Fruit fly (Drosophila melanogaster) whole organism, embryonic: ENCODE measurements around the gene mnd.

Experiments
- Adf1 ChIP-seq: fragments of 200-800 bp; sonication (Bioruptor generic); IDR thresholded peaks from 2 replicates; pipeline ENCODE4 v1.3.6; 2022; ENCODE audit warnings: missing biosample characterization, missing genetic modification characterization
- Blimp-1 ChIP-seq: fragments of 200-800 bp; sonication (Bioruptor generic); optimal IDR thresholded peaks from 3 replicates; lab custom pipeline; 2018; ENCODE audit warnings: missing biosample characterization, missing genetic modification characterization, mild to moderate bottlenecking, moderate library complexity, missing genetic modification reagents
- CG10959 ChIP-seq: fragments of 200-800 bp; sonication (Bioruptor generic); IDR thresholded peaks from 2 replicates; pipeline ENCODE4 v1.3.6; 2022; ENCODE audit warnings: missing biosample characterization, missing genetic modification characterization
- CG12219 ChIP-seq: fragments of 200-800 bp; sonication (Bioruptor generic); optimal IDR thresholded peaks from 3 replicates; lab custom pipeline; 2018; ENCODE audit warnings: missing biosample characterization, mild to moderate bottlenecking, missing genetic modification characterization
- CG13424 ChIP-seq: fragments of 200-800 bp; sonication (Bioruptor generic); optimal IDR thresholded peaks from 2 replicates; lab custom pipeline; 2019; ENCODE audit warnings: missing biosample characterization, mild to moderate bottlenecking, missing genetic modification characterization, moderate library complexity
- CG15479 ChIP-seq: fragments of 200-800 bp; sonication (Bioruptor generic); optimal IDR thresholded peaks from 3 replicates; lab custom pipeline; 2019; ENCODE audit warnings: missing biosample characterization, mild to moderate bottlenecking, missing genetic modification characterization, moderate library complexity
- CG15696 ChIP-seq: fragments of 200-800 bp; sonication (Bioruptor generic); optimal IDR thresholded peaks from 2 replicates; lab custom pipeline; 2019; ENCODE audit warnings: missing biosample characterization, mild to moderate bottlenecking, missing genetic modification characterization, moderate library complexity
- CG17186 ChIP-seq: fragments of 200-800 bp; sonication (Bioruptor generic); optimal IDR thresholded peaks from 3 replicates; lab custom pipeline; 2017; ENCODE audit warnings: missing biosample characterization, missing genetic modification reagents, missing genetic modification characterization
- CG17328 ChIP-seq: fragments of 200-800 bp; sonication (Bioruptor generic); IDR thresholded peaks from 2 replicates; pipeline ENCODE4 v1.3.6; 2022; ENCODE audit warnings: missing biosample characterization, missing genetic modification characterization
- CG17829 ChIP-seq: fragments of 200-800 bp; optimal IDR thresholded peaks from 2 replicates; lab custom pipeline; 2019; ENCODE audit warnings: missing biosample characterization, mild to moderate bottlenecking, missing genetic modification characterization, moderate library complexity
- CG31441 ChIP-seq: fragments of 200-800 bp; sonication (Bioruptor generic); IDR thresholded peaks from 2 replicates; pipeline ENCODE4 v1.3.6; 2022; ENCODE audit warnings: missing biosample characterization, missing genetic modification characterization
- CG34224 ChIP-seq: fragments of 200-800 bp; sonication (Bioruptor generic); IDR thresholded peaks from 3 replicates; pipeline ENCODE4 v1.3.6; 2022; ENCODE audit warnings: missing biosample characterization, missing genetic modification characterization; ENCODE audit not compliant: partially characterized antibody
- CG6791 ChIP-seq: fragments of 200-800 bp; sonication (Bioruptor generic); IDR thresholded peaks from 3 replicates; pipeline ENCODE4 v1.3.6; 2022; ENCODE audit warnings: missing biosample characterization, missing genetic modification characterization; ENCODE audit not compliant: partially characterized antibody
- CG6813 ChIP-seq: fragments of 200-800 bp; sonication (Bioruptor generic); optimal IDR thresholded peaks from 2 replicates; lab custom pipeline; 2017; ENCODE audit warnings: missing biosample characterization, missing genetic modification characterization, mild to moderate bottlenecking, moderate library complexity, missing genetic modification reagents
- CG8089 ChIP-seq: fragments of 200-800 bp; sonication (Bioruptor generic); optimal IDR thresholded peaks from 3 replicates; lab custom pipeline; 2016; ENCODE audit warnings: missing biosample characterization, missing genetic modification characterization
- CG8281 ChIP-seq: fragments of 200-800 bp; sonication (Bioruptor generic); optimal IDR thresholded peaks from 2 replicates; lab custom pipeline; 2018; ENCODE audit warnings: missing biosample characterization, mild to moderate bottlenecking, missing genetic modification characterization, moderate library complexity
- CG8924 ChIP-seq: fragments of 200-800 bp; optimal IDR thresholded peaks from 3 replicates; lab custom pipeline; 2019; ENCODE audit warnings: missing biosample characterization, mild to moderate bottlenecking, missing genetic modification characterization, moderate library complexity
- CG9609 ChIP-seq: fragments of 200-800 bp; sonication (Bioruptor generic); optimal IDR thresholded peaks from 3 replicates; lab custom pipeline; 2016; ENCODE audit warnings: missing biosample characterization, missing genetic modification characterization
- Chrac-16 ChIP-seq: fragments of 200-800 bp; sonication (Bioruptor generic); optimal IDR thresholded peaks from 3 replicates; lab custom pipeline; 2016; ENCODE audit warnings: missing biosample characterization, missing genetic modification characterization
- E2f1 ChIP-seq: fragments of 200-800 bp; sonication (Bioruptor generic); IDR thresholded peaks from 2 replicates; pipeline ENCODE4 v1.3.6; 2022; ENCODE audit warnings: missing biosample characterization, missing genetic modification characterization
- ERR ChIP-seq: fragments of 200-800 bp; sonication (Bioruptor generic); optimal IDR thresholded peaks from 2 replicates; lab custom pipeline; 2016; ENCODE audit warnings: missing biosample characterization, missing genetic modification characterization
- Mrtf ChIP-seq: fragments of 200-800 bp; sonication (Bioruptor generic); IDR thresholded peaks from 3 replicates; pipeline ENCODE4 v1.3.6; 2022; ENCODE audit warnings: missing biosample characterization, missing genetic modification characterization
- NC2β ChIP-seq: fragments of 200-800 bp; sonication (Bioruptor generic); optimal IDR thresholded peaks from 2 replicates; lab custom pipeline; 2016; ENCODE audit warnings: missing biosample characterization, missing genetic modification characterization
- Ravus ChIP-seq: fragments of 200-800 bp; sonication (Bioruptor generic); IDR thresholded peaks from 2 replicates; pipeline ENCODE4 v1.3.6; 2022; ENCODE audit warnings: missing biosample characterization, missing genetic modification characterization
- Sry-β ChIP-seq: fragments of 200-800 bp; sonication (Bioruptor generic); optimal IDR thresholded peaks from 2 replicates; lab custom pipeline; 2018; ENCODE audit warnings: missing biosample characterization, mild to moderate bottlenecking, missing genetic modification characterization, moderate library complexity
- Tbp ChIP-seq: fragments of >200 bp; optimal IDR thresholded peaks from 2 replicates; lab custom pipeline; 2018; ENCODE audit warnings: missing biosample characterization, missing genetic modification characterization
- ara ChIP-seq: fragments of 200-800 bp; sonication (Bioruptor generic); IDR thresholded peaks from 2 replicates; pipeline ENCODE4 v1.3.6; 2022; ENCODE audit warnings: missing biosample characterization, missing genetic modification characterization
- chm ChIP-seq: fragments of 200-800 bp; sonication (Bioruptor generic); IDR thresholded peaks from 2 replicates; pipeline ENCODE4 v1.3.6; 2022; ENCODE audit warnings: missing biosample characterization, missing genetic modification characterization
- crol ChIP-seq: fragments of 200-800 bp; sonication (Bioruptor generic); IDR thresholded peaks from 2 replicates; pipeline ENCODE4 v1.3.6; 2022; ENCODE audit warnings: missing biosample characterization, missing genetic modification characterization
- crp ChIP-seq, 2 experiments: fragments of 200-800 bp; sonication (Bioruptor generic); optimal IDR thresholded peaks; 2 replicates in 1 of 2; 3 replicates in 1 of 2; lab custom pipeline; 2017; ENCODE audit warnings: missing biosample characterization in 2 of 2, missing genetic modification characterization in 2 of 2, mild to moderate bottlenecking in 1 of 2, moderate library complexity in 1 of 2
- dimm ChIP-seq: fragments of 200-800 bp; sonication (Bioruptor generic); IDR thresholded peaks from 2 replicates; pipeline ENCODE4 v1.3.6; 2022; ENCODE audit warnings: missing biosample characterization, missing genetic modification characterization
- dpn ChIP-seq, 2 experiments: fragments of 200-800 bp; sonication (Bioruptor generic); optimal IDR thresholded peaks; 3 replicates each; lab custom pipeline; 2016; ENCODE audit warnings: missing biosample characterization in 2 of 2, missing genetic modification characterization in 2 of 2
- fd102C ChIP-seq: fragments of 200-800 bp; sonication (Bioruptor generic); optimal IDR thresholded peaks from 2 replicates; lab custom pipeline; 2018; ENCODE audit warnings: missing biosample characterization, mild to moderate bottlenecking, missing genetic modification characterization, moderate library complexity
- gce ChIP-seq: fragments of 200-800 bp; sonication (Bioruptor generic); IDR thresholded peaks from 3 replicates; pipeline ENCODE4 v1.3.6; 2022; ENCODE audit warnings: missing biosample characterization, missing genetic modification characterization
- gem ChIP-seq: fragments of 200-800 bp; sonication (Bioruptor generic); optimal IDR thresholded peaks from 2 replicates; lab custom pipeline; 2019; ENCODE audit warnings: missing biosample characterization, mild to moderate bottlenecking, missing genetic modification characterization, moderate library complexity
- grau ChIP-seq: fragments of 200-800 bp; optimal IDR thresholded peaks from 3 replicates; lab custom pipeline; 2019; ENCODE audit warnings: missing biosample characterization, mild to moderate bottlenecking, missing genetic modification characterization, moderate library complexity
- insv ChIP-seq, 2 experiments: fragments of 200-800 bp; sonication (Bioruptor generic); optimal IDR thresholded peaks; 3 replicates each; lab custom pipeline; 2016 to 2018; ENCODE audit warnings: missing biosample characterization in 2 of 2, missing genetic modification characterization in 2 of 2
- kah ChIP-seq: fragments of 200-800 bp; sonication (Bioruptor generic); optimal IDR thresholded peaks from 2 replicates; lab custom pipeline; 2018; ENCODE audit warnings: missing biosample characterization, mild to moderate bottlenecking, missing genetic modification characterization
- lbe ChIP-seq: fragments of 200-800 bp; sonication (Bioruptor generic); optimal IDR thresholded peaks from 2 replicates; lab custom pipeline; 2016; ENCODE audit warnings: missing biosample characterization, mild to moderate bottlenecking, missing genetic modification characterization
- mam ChIP-seq: fragments of 200-800 bp; sonication (Bioruptor generic); optimal IDR thresholded peaks from 3 replicates; lab custom pipeline; 2016; ENCODE audit warnings: missing biosample characterization, missing genetic modification characterization
- nerfin-1 ChIP-seq: fragments of 200-800 bp; sonication (Bioruptor generic); optimal IDR thresholded peaks from 3 replicates; lab custom pipeline; 2019; ENCODE audit warnings: missing biosample characterization, mild to moderate bottlenecking, missing genetic modification characterization, moderate library complexity
- oc ChIP-seq: fragments of 200-800 bp; sonication (Bioruptor generic); optimal IDR thresholded peaks from 2 replicates; lab custom pipeline; 2018; ENCODE audit warnings: missing biosample characterization, mild to moderate bottlenecking, missing genetic modification characterization, moderate library complexity
- org-1 ChIP-seq: fragments of 200-800 bp; sonication (Bioruptor generic); optimal IDR thresholded peaks from 2 replicates; lab custom pipeline; 2017; ENCODE audit warnings: missing biosample characterization, missing genetic modification characterization
- p53 ChIP-seq: fragments of 200-800 bp; sonication (Bioruptor generic); optimal IDR thresholded peaks from 2 replicates; lab custom pipeline; 2016; ENCODE audit warnings: missing biosample characterization, missing genetic modification characterization
- scrt ChIP-seq: fragments of 200-800 bp; sonication (Bioruptor generic); optimal IDR thresholded peaks from 2 replicates; lab custom pipeline; 2018; ENCODE audit warnings: missing biosample characterization, mild to moderate bottlenecking, missing genetic modification characterization, moderate library complexity
- sd ChIP-seq: fragments of 200-800 bp; sonication (Bioruptor generic); optimal IDR thresholded peaks from 3 replicates; lab custom pipeline; 2018; ENCODE audit warnings: missing biosample characterization, mild to moderate bottlenecking, missing genetic modification characterization, moderate library complexity
- sens-2 ChIP-seq: fragments of 200-800 bp; sonication (Bioruptor generic); IDR thresholded peaks from 2 replicates; pipeline ENCODE4 v1.3.6; 2022; ENCODE audit warnings: missing biosample characterization, missing genetic modification characterization
- tll ChIP-seq, 2 experiments: fragments of 200-800 bp in 1 of 2; fragments of >200 bp in 1 of 2; sonication (Bioruptor generic) in 1 of 2; optimal IDR thresholded peaks; 2 replicates each; lab custom pipeline; 2017 to 2019; ENCODE audit warnings: missing biosample characterization in 2 of 2, missing genetic modification characterization in 2 of 2, mild to moderate bottlenecking in 1 of 2, moderate library complexity in 1 of 2
- vvl ChIP-seq: fragments of 200-800 bp; sonication (Bioruptor generic); IDR thresholded peaks from 2 replicates; pipeline ENCODE4 v1.3.6; 2022; ENCODE audit warnings: missing biosample characterization, missing genetic modification characterization
- zfh1 ChIP-seq: fragments of 200-800 bp; sonication (Bioruptor generic); IDR thresholded peaks from 3 replicates; pipeline ENCODE4 v1.3.6; 2022; ENCODE audit warnings: missing biosample characterization, missing genetic modification characterization

Gene mnd

DNA sequence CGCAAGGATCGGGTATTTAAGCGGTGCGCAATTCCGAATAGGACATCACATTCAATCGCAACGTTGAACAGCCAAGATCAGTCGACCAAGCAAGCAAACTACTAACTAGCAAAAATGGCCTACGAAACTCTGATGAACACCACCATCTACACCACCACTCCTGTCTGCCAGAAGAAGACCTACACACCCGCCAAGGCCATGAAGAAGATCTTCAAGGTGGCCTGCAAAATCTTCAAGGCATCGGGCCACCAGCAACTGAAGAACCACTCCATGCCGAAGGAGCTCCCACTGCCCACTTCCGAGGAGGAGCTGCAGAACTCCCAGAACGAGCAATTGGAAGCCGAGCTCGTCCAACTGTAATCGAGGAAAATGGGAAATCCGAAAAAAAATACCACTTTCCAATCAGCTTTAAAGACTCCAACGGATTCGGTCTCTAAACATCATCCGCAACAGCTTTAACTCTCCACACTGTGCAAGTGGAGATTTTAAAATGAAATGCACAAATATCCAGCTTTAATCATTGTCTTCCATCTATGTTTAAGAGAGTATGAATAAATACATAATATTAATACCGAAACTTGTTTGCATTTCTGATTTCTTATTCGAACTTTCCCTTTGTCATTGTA lies 12.2 kb upstream of the mnd start, which contains the start of gene Brd (continued):
- TF ChIP-seq CG17328 (GFP tag; lab: Robert Waterston, UW), result 0 out of 2 replicates have a peak, but pooled peaks have one; percentile 8
- TF ChIP-seq Ravus, result no peak
- TF ChIP-seq chm (GFP tag; lab: Robert Waterston, UW), result 0 out of 2 replicates have a peak, but pooled peaks have one; percentile 58
- TF ChIP-seq CG12219 (GFP tag; lab: Kevin White, UChicago), result no peak
- no peak for TF ChIP-seq mam
- TF ChIP-seq dimm (GFP tag; lab: Robert Waterston, UW), result no peak
- TF ChIP-seq nerfin-1 (tag; lab: Kevin White, UChicago), result no peak
- no peak for TF ChIP-seq CG31441 (GFP tag; lab: Robert Waterston, UW)
- TF ChIP-seq fd102C (GFP tag; lab: Kevin White, UChicago), result no peak
- TF ChIP-seq sd (tag; lab: Kevin White, UChicago), result no peak
- peak; percentile 73 for TF ChIP-seq Tbp (GFP tag; lab: Kevin White, UChicago)
- no peak for TF ChIP-seq org-1
- TF ChIP-seq tll (GFP tag; optimal IDR thresholded peaks at IDR 0.05; lab: Kevin White, UChicago), result no peak
- no peak for TF ChIP-seq Mrtf
- TF ChIP-seq vvl (GFP tag; lab: Robert Waterston, UW), result peak; percentile 82
- TF ChIP-seq zfh1, result peak; percentile 23; the same call in 1 of the 3 replicates
- peak; percentile 4 for TF ChIP-seq CG8089
- TF ChIP-seq insv (GFP tag; optimal IDR thresholded peaks at IDR 0.05; lab: Kevin White, UChicago), result peak in 1 of 2 experiments; percentile 96
- peak; percentile 23; the same call in 1 of the 2 replicates for TF ChIP-seq CG10959 (GFP tag; lab: Robert Waterston, UW)
- TF ChIP-seq oc (tag; lab: Kevin White, UChicago), result peak; percentile 31
- TF ChIP-seq kah (GFP tag; lab: Kevin White, UChicago), result no peak
- no peak for TF ChIP-seq ara (GFP tag; lab: Robert Waterston, UW)
- TF ChIP-seq NC2β, result peak; percentile 9
- TF ChIP-seq crp (GFP tag; optimal IDR thresholded peaks at IDR 0.05; lab: Kevin White, UChicago), result no peak
- TF ChIP-seq ERR (GFP tag; lab: Kevin White, UChicago), result no peak

DNA sequence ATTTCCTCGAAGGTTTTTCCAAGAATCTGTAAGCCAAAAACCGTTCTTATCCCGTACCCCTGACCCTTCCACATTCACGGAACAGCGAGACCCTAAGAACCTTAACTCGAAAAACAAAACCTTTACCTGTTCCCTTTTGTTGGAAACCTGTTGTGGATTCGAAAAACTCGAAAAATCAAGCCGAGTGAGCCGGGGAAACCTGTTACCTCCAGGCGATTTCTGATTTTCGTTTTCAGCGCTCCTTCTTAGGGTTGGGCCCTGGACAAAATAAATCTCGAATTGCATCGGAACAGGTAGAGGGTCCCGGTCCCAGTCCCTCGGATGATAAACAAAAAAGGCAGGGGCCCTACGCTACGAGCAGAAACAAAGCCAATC lies 11.7 kb upstream of the mnd start:
- TF ChIP-seq sens-2 (GFP tag; lab: Robert Waterston, UW) (no peak), CG6813 (no peak), CG17186 (GFP tag; lab: Kevin White, UChicago) (no peak), Sry-β (GFP tag; lab: Kevin White, UChicago) (no peak), dpn (GFP tag; optimal IDR thresholded peaks at IDR 0.05; lab: Kevin White, UChicago) (no peak), E2f1 (GFP tag; lab: Robert Waterston, UW) (no peak), CG9609 (GFP tag; lab: Kevin White, UChicago) (no peak), p53 (GFP tag; lab: Kevin White, UChicago) (no peak), CG15696 (tag; lab: Kevin White, UChicago) (no peak), Chrac-16 (GFP tag; lab: Kevin White, UChicago) (no peak), crol (GFP tag; lab: Robert Waterston, UW) (peak; percentile 39), CG34224 (GFP tag; lab: Robert Waterston, UW) (no peak), lbe (GFP tag; lab: Kevin White, UChicago) (peak; percentile 67), CG17829 (tag; lab: Kevin White, UChicago) (no peak), grau (tag; lab: Kevin White, UChicago) (no peak), vvl (GFP tag; lab: Robert Waterston, UW) (0 out of 2 replicates have a peak, but pooled peaks have one; percentile 2), CG8281 (no peak), CG8924 (tag; lab: Kevin White, UChicago) (no peak), gce (GFP tag; lab: Robert Waterston, UW) (no peak), Blimp-1 (GFP tag; lab: Kevin White, UChicago) (peak; percentile 51), gem (tag; lab: Kevin White, UChicago) (no peak), chm (GFP tag; lab: Robert Waterston, UW) (peak; percentile 35; the same call in 1 of the 2 replicates), scrt (GFP tag; lab: Kevin White, UChicago) (no peak), Adf1 (no peak), CG15479 (GFP tag; lab: Kevin White, UChicago) (peak; percentile 61), CG13424 (no peak), CG6791 (GFP tag; lab: Robert Waterston, UW) (no peak)
